Fruit fly (Drosophila melanogaster): ENCODE measurements around the gene CG9389.

dm6 chr3L:21280996-21281691 is 10.8 kb upstream of the CG9389 start, which contains the start of gene ppl:
- no peak for TF ChIP-seq pan (optimal IDR thresholded peaks at IDR 0.05)
- no peak for TF ChIP-seq usp (GFP tag; optimal IDR thresholded peaks at IDR 0.05)
